Worm (Caenorhabditis elegans) whole organism, young adult: ENCODE measurements around the gene nhr-193.

Source experiments
- B0035.1 ChIP-seq: sonication (generic microtip); optimal IDR thresholded peaks from 2 replicates; lab custom pipeline; 2016; ENCODE audit warnings: missing genetic modification characterization, mild to moderate bottlenecking, missing compliant biosample characterization, missing genotype, missing genetic modification reagents
- B0261.1 ChIP-seq: sonication (generic microtip); optimal IDR thresholded peaks from 2 replicates; lab custom pipeline; 2016; ENCODE audit warnings: mild to moderate bottlenecking, missing genetic modification characterization, moderate library complexity, missing compliant biosample characterization
- B0336.3 ChIP-seq: fragments of 200-800 bp; sonication (Bioruptor generic); IDR thresholded peaks from 2 replicates; pipeline ENCODE4 v1.3.6; 2022; ENCODE audit warnings: missing genetic modification characterization, missing compliant biosample characterization
- C17E4.6 ChIP-seq: fragments of 200-800 bp; sonication (Bioruptor generic); IDR thresholded peaks from 2 replicates; pipeline ENCODE4 v1.3.6; 2022; ENCODE audit warnings: missing genetic modification reagents, missing genetic modification characterization, missing compliant biosample characterization
- F10E7.11 ChIP-seq: sonication (generic microtip); optimal IDR thresholded peaks from 2 replicates; lab custom pipeline; 2017; ENCODE audit warnings: mild to moderate bottlenecking, missing genetic modification characterization, moderate library complexity, missing compliant biosample characterization
- F23B12.7 ChIP-seq: sonication (generic microtip); optimal IDR thresholded peaks from 2 replicates; lab custom pipeline; 2017; ENCODE audit warnings: missing genetic modification characterization, mild to moderate bottlenecking, missing compliant biosample characterization, antibody characterized with exemption, moderate library complexity; ENCODE audit not compliant: insufficient read depth
- F33H1.4 ChIP-seq: fragments of 200-800 bp; sonication (Bioruptor generic); IDR thresholded peaks from 2 replicates; pipeline ENCODE4 v1.3.6; 2022; ENCODE audit warnings: missing genetic modification reagents, missing genetic modification characterization, missing compliant biosample characterization
- F37B4.10 ChIP-seq: fragments of 200-800 bp; sonication (Bioruptor generic); IDR thresholded peaks from 2 replicates; pipeline ENCODE4 v1.3.6; 2022; ENCODE audit warnings: missing genetic modification characterization, missing compliant biosample characterization
- F52B5.7 ChIP-seq: sonication (generic microtip); optimal IDR thresholded peaks from 2 replicates; lab custom pipeline; 2016; ENCODE audit warnings: mild to moderate bottlenecking, missing genetic modification characterization, missing compliant biosample characterization
- K12H6.12 ChIP-seq: fragments of 200-800 bp; sonication (Bioruptor generic); optimal IDR thresholded peaks from 2 replicates; lab custom pipeline; 2018; ENCODE audit warnings: mild to moderate bottlenecking, missing genetic modification characterization, missing compliant biosample characterization
- Y67H2A.10 ChIP-seq: fragments of 200-800 bp; sonication (Bioruptor generic); conservative IDR thresholded peaks from 2 replicates; pipeline ENCODE4 v1.3.6; 2022; ENCODE audit warnings: missing genetic modification reagents, missing genetic modification characterization, missing compliant biosample characterization
- Y79H2A.3 ChIP-seq: fragments of 200-800 bp; sonication (Bioruptor generic); conservative IDR thresholded peaks from 2 replicates; pipeline ENCODE4 v1.3.6; 2022; ENCODE audit warnings: missing genetic modification reagents, missing genetic modification characterization, missing compliant biosample characterization
- aptf-3 ChIP-seq: fragments of 200-800 bp; sonication (Bioruptor generic); IDR thresholded peaks from 2 replicates; pipeline ENCODE4 v1.3.6; 2022; ENCODE audit warnings: missing genetic modification characterization, missing compliant biosample characterization
- atf-7 ChIP-seq: sonication (generic microtip); optimal IDR thresholded peaks from 2 replicates; lab custom pipeline; 2017; ENCODE audit warnings: mild to moderate bottlenecking, missing genetic modification characterization, missing compliant biosample characterization
- athp-1 ChIP-seq: sonication (generic microtip); optimal IDR thresholded peaks from 2 replicates; lab custom pipeline; 2017; ENCODE audit warnings: mild to moderate bottlenecking, missing genetic modification characterization, missing compliant biosample characterization
- attf-6 ChIP-seq: fragments of 200-800 bp; sonication (Bioruptor generic); IDR thresholded peaks from 2 replicates; pipeline ENCODE4 v1.3.6; 2022; ENCODE audit warnings: missing genetic modification reagents, missing genetic modification characterization, missing compliant biosample characterization
- bed-2 ChIP-seq: fragments of 200-800 bp; sonication (Bioruptor generic); IDR thresholded peaks from 2 replicates; pipeline ENCODE4 v1.3.6; 2022; ENCODE audit warnings: missing genetic modification reagents, missing genetic modification characterization, missing compliant biosample characterization
- ccch-3 ChIP-seq: fragments of 200-800 bp; sonication (Bioruptor generic); optimal IDR thresholded peaks from 2 replicates; lab custom pipeline; 2018; ENCODE audit warnings: mild to moderate bottlenecking, missing genetic modification characterization, missing compliant biosample characterization
- cebp-1 ChIP-seq, 2 experiments: fragments of 200-800 bp in 1 of 2; sonication (Bioruptor generic) in 1 of 2; sonication (generic microtip) in 1 of 2; IDR thresholded peaks in 1 of 2; optimal IDR thresholded peaks in 1 of 2; 2 replicates each; pipeline versions ENCODE4 v1.3.6 to Lab custom; 2017 to 2022; ENCODE audit warnings: missing compliant biosample characterization in 2 of 2, missing genetic modification characterization in 2 of 2, mild to moderate bottlenecking in 1 of 2, missing genetic modification reagents in 1 of 2, moderate library complexity in 1 of 2
- cebp-2 ChIP-seq: fragments of 200-800 bp; sonication (Bioruptor generic); IDR thresholded peaks from 2 replicates; pipeline ENCODE4 v1.3.6; 2022; ENCODE audit warnings: missing genetic modification characterization, missing compliant biosample characterization
- ceh-27 ChIP-seq: fragments of 200-800 bp; sonication (Bioruptor generic); optimal IDR thresholded peaks from 2 replicates; lab custom pipeline; 2018; ENCODE audit warnings: mild to moderate bottlenecking, missing genetic modification characterization, moderate library complexity, missing compliant biosample characterization
- ceh-58 ChIP-seq: fragments of 200-800 bp; sonication (Bioruptor generic); IDR thresholded peaks from 2 replicates; pipeline ENCODE4 v1.3.6; 2022; ENCODE audit warnings: missing genetic modification characterization, missing compliant biosample characterization
- chd-7 ChIP-seq: sonication (generic microtip); optimal IDR thresholded peaks from 2 replicates; lab custom pipeline; 2016; ENCODE audit warnings: mild to moderate bottlenecking, missing genetic modification characterization, moderate library complexity, missing compliant biosample characterization
- dpl-1 ChIP-seq: fragments of 150-350 bp; optimal IDR thresholded peaks from 2 replicates; lab custom pipeline; 2014; ENCODE audit warnings: missing biosample characterization, missing genetic modification reagents, missing genetic modification characterization
- ets-4 ChIP-seq: fragments of 200-800 bp; sonication (Bioruptor generic); optimal IDR thresholded peaks from 2 replicates; lab custom pipeline; 2018; ENCODE audit warnings: mild to moderate bottlenecking, missing genetic modification characterization, missing compliant biosample characterization
- him-1 ChIP-seq: sonication (generic microtip); optimal IDR thresholded peaks from 2 replicates; lab custom pipeline; 2016; ENCODE audit warnings: missing genotype, missing genetic modification reagents, missing genetic modification characterization, missing compliant biosample characterization
- hmg-20 ChIP-seq: fragments of 200-800 bp; sonication (Bioruptor generic); IDR thresholded peaks from 2 replicates; pipeline ENCODE4 v1.3.6; 2022; ENCODE audit warnings: missing genetic modification reagents, missing genetic modification characterization, missing compliant biosample characterization
- hrde-1 ChIP-seq: sonication (generic microtip); optimal IDR thresholded peaks from 2 replicates; lab custom pipeline; 2016; ENCODE audit warnings: missing genetic modification characterization, mild to moderate bottlenecking, missing compliant biosample characterization, moderate library complexity, missing genotype, missing genetic modification reagents, borderline replicate concordance
- lag-1 ChIP-seq: fragments of 200-800 bp; sonication (Bioruptor generic); IDR thresholded peaks from 2 replicates; pipeline ENCODE4 v1.3.6; 2022; ENCODE audit warnings: missing genetic modification reagents, missing genetic modification characterization, missing compliant biosample characterization
- let-526 ChIP-seq: fragments of 200-800 bp; sonication (Bioruptor generic); IDR thresholded peaks from 2 replicates; pipeline ENCODE4 v1.3.6; 2022; ENCODE audit warnings: missing genetic modification reagents, missing genetic modification characterization, missing compliant biosample characterization
- lin-35 ChIP-seq, 3 experiments: fragments of 150-350 bp in 2 of 3; sonication (generic microtip) in 1 of 3; optimal IDR thresholded peaks; 2 replicates each; lab custom pipeline; 2014 to 2018; ENCODE audit warnings: missing biosample characterization in 3 of 3, missing genetic modification characterization in 3 of 3, missing genetic modification reagents in 3 of 3
- lir-1 ChIP-seq: fragments of 200-800 bp; sonication (Bioruptor generic); conservative IDR thresholded peaks from 2 replicates; pipeline ENCODE4 v1.3.6; 2022; ENCODE audit warnings: missing genetic modification reagents, missing genetic modification characterization, missing compliant biosample characterization
- madf-10 ChIP-seq: sonication (generic microtip); optimal IDR thresholded peaks from 2 replicates; lab custom pipeline; 2016; ENCODE audit warnings: mild to moderate bottlenecking, missing genetic modification characterization, missing compliant biosample characterization
- madf-6 ChIP-seq: fragments of 200-800 bp; sonication (Bioruptor generic); IDR thresholded peaks from 2 replicates; pipeline ENCODE4 v1.3.6; 2022; ENCODE audit warnings: missing genetic modification reagents, missing genetic modification characterization, missing compliant biosample characterization
- mes-4 ChIP-seq: sonication (generic microtip); optimal IDR thresholded peaks from 2 replicates; lab custom pipeline; 2016; ENCODE audit warnings: missing genotype, missing genetic modification characterization, missing compliant biosample characterization
- mxl-1 ChIP-seq: sonication (generic microtip); optimal IDR thresholded peaks from 2 replicates; lab custom pipeline; 2016; ENCODE audit warnings: missing genetic modification characterization, missing compliant biosample characterization
- nfya-2 ChIP-seq: fragments of 200-800 bp; sonication (Bioruptor generic); IDR thresholded peaks from 2 replicates; pipeline ENCODE4 v1.3.6; 2022; ENCODE audit warnings: missing genetic modification reagents, missing genetic modification characterization, missing compliant biosample characterization
- nfyb-1 ChIP-seq: fragments of 200-800 bp; sonication (Bioruptor generic); IDR thresholded peaks from 2 replicates; pipeline ENCODE4 v1.3.6; 2022; ENCODE audit warnings: missing genetic modification reagents, missing genetic modification characterization, missing compliant biosample characterization
- nhr-120 ChIP-seq: fragments of 200-800 bp; sonication (Bioruptor generic); IDR thresholded peaks from 2 replicates; pipeline ENCODE4 v1.3.6; 2022; ENCODE audit warnings: missing genetic modification characterization, missing compliant biosample characterization
- nhr-90 ChIP-seq: sonication (generic microtip); optimal IDR thresholded peaks from 2 replicates; lab custom pipeline; 2016; ENCODE audit warnings: missing genotype, mild to moderate bottlenecking, missing genetic modification characterization, missing compliant biosample characterization
- pha-4 ChIP-seq: fragments of 150-350 bp; sonication (generic microtip); optimal IDR thresholded peaks from 2 replicates; lab custom pipeline; 2014; ENCODE audit warnings: missing biosample characterization, missing genetic modification reagents, missing genetic modification characterization
- repo-1 ChIP-seq: sonication (generic microtip); optimal IDR thresholded peaks from 2 replicates; lab custom pipeline; 2017; ENCODE audit warnings: mild to moderate bottlenecking, missing genetic modification characterization, missing compliant biosample characterization
- rpc-1 ChIP-seq, 2 experiments: fragments of 150-350 bp in 1 of 2; sonication (generic microtip) in 1 of 2; optimal IDR thresholded peaks; 2 replicates each; lab custom pipeline; 2014 to 2018; ENCODE audit warnings: missing biosample characterization in 1 of 2, missing genetic modification characterization in 1 of 2, missing genetic modification reagents in 1 of 2, missing genotype in 1 of 2
- sptf-2 ChIP-seq: fragments of 200-800 bp; sonication (Bioruptor generic); optimal IDR thresholded peaks from 2 replicates; lab custom pipeline; 2018; ENCODE audit warnings: mild to moderate bottlenecking, missing genetic modification characterization, missing compliant biosample characterization
- unc-130 ChIP-seq: sonication (generic microtip); optimal IDR thresholded peaks from 2 replicates; lab custom pipeline; 2016; ENCODE audit warnings: missing genetic modification reagents, missing genetic modification characterization, missing compliant biosample characterization
- unc-62 ChIP-seq: fragments of 150-350 bp; optimal IDR thresholded peaks from 2 replicates; lab custom pipeline; 2014; ENCODE audit warnings: missing biosample characterization, missing genetic modification reagents, missing genetic modification characterization
- zfh-2 ChIP-seq: fragments of 200-800 bp; sonication (Bioruptor generic); conservative IDR thresholded peaks from 2 replicates; pipeline ENCODE4 v1.3.6; 2022; ENCODE audit warnings: missing genetic modification reagents, missing genetic modification characterization, missing compliant biosample characterization
- ztf-25 ChIP-seq: fragments of 200-800 bp; sonication (Bioruptor generic); IDR thresholded peaks from 2 replicates; pipeline ENCODE4 v1.3.6; 2022; ENCODE audit warnings: missing genetic modification reagents, missing genetic modification characterization, missing compliant biosample characterization

nhr-193 gene

ce11 chrV:16355941-16356340 lies 13.8 kb downstream of the nhr-193 start (continued):
- TF ChIP-seq mxl-1 (tag; lab: Kevin White, UChicago), result no peak
- no peak for TF ChIP-seq ztf-25 (GFP tag; lab: Robert Waterston, UW)
- TF ChIP-seq nfyb-1 (GFP tag; lab: Robert Waterston, UW), result peak; percentile 92
- no peak for TF ChIP-seq cebp-2 (GFP tag; lab: Robert Waterston, UW)
- TF ChIP-seq lir-1 (GFP tag; lab: Robert Waterston, UW), result peak; percentile 84
- TF ChIP-seq him-1 (tag; lab: Kevin White, UChicago), result no peak
- no peak for TF ChIP-seq Y67H2A.10 (GFP tag; lab: Robert Waterston, UW)
- peak; percentile 81 for TF ChIP-seq madf-10 (tag; lab: Kevin White, UChicago)
- TF ChIP-seq B0261.1 (tag; lab: Kevin White, UChicago), result peak; percentile 30
- TF ChIP-seq zfh-2 (GFP tag; lab: Robert Waterston, UW), result peak; percentile 99
- peak; percentile 80 for TF ChIP-seq F52B5.7 (tag; lab: Kevin White, UChicago)
- peak; percentile 86 for TF ChIP-seq K12H6.12
- TF ChIP-seq attf-6, result peak; percentile 73
- peak; percentile 28 for TF ChIP-seq B0035.1 (tag; lab: Kevin White, UChicago)
- TF ChIP-seq F37B4.10 (GFP tag; lab: Robert Waterston, UW), result no peak
- TF ChIP-seq hrde-1 (tag; lab: Kevin White, UChicago), result no peak
- TF ChIP-seq unc-130 (GFP tag; lab: Kevin White, UChicago), result no peak
- no peak for TF ChIP-seq ceh-58 (GFP tag; lab: Robert Waterston, UW)
- no peak for TF ChIP-seq unc-62 (GFP tag; lab: Kevin White, UChicago)
- TF ChIP-seq aptf-3 (GFP tag; lab: Robert Waterston, UW), result no peak
- no peak for TF ChIP-seq nfya-2 (GFP tag; lab: Robert Waterston, UW)
- TF ChIP-seq let-526, result 0 out of 2 replicates have a peak, but pooled peaks have one; percentile 37
- TF ChIP-seq dpl-1 (GFP tag; lab: Kevin White, UChicago), result no peak
- TF ChIP-seq B0336.3 (GFP tag; lab: Robert Waterston, UW), result peak; percentile 95
- TF ChIP-seq F23B12.7, result no peak
- TF ChIP-seq chd-7 (tag; lab: Kevin White, UChicago), result peak; percentile 91
- peak; percentile 41 for TF ChIP-seq sptf-2 (GFP tag; lab: Kevin White, UChicago)
- no peak for TF ChIP-seq nhr-120
- TF ChIP-seq lin-35 (GFP tag; optimal IDR thresholded peaks at IDR 0.05; lab: Kevin White, UChicago), result peak in 1 of 3 experiments; percentile 64
- no peak for TF ChIP-seq pha-4 (tag; lab: Kevin White, UChicago)
- no peak; the same call in 1 of the 2 replicates for TF ChIP-seq F33H1.4
- no peak for TF ChIP-seq ccch-3 (GFP tag; lab: Kevin White, UChicago)
- TF ChIP-seq F10E7.11 (tag; lab: Kevin White, UChicago), result no peak
- TF ChIP-seq Y79H2A.3 (GFP tag; lab: Robert Waterston, UW), result no peak
- TF ChIP-seq C17E4.6, result peak; percentile 61; the same call in 1 of the 2 replicates
- TF ChIP-seq ets-4 (GFP tag; lab: Kevin White, UChicago), result peak; percentile 72
- peak; percentile 67 for TF ChIP-seq repo-1
- TF ChIP-seq cebp-1 (GFP tag; IDR thresholded peaks at IDR 0.05; lab: Robert Waterston, UW), result no peak
- TF ChIP-seq cebp-1 (tag; optimal IDR thresholded peaks at IDR 0.05; lab: Kevin White, UChicago), result peak; percentile 89
- TF ChIP-seq mes-4 (tag; lab: Kevin White, UChicago), result no peak
- TF ChIP-seq hmg-20 (GFP tag; lab: Robert Waterston, UW), result peak; percentile 43; the same call in 1 of the 2 replicates
- no peak for TF ChIP-seq lag-1
- peak; percentile 75 for TF ChIP-seq atf-7 (tag; lab: Kevin White, UChicago)
- no peak for TF ChIP-seq rpc-1 (optimal IDR thresholded peaks at IDR 0.05; lab: Kevin White, UChicago)
- no peak for TF ChIP-seq rpc-1 (tag; optimal IDR thresholded peaks at IDR 0.05; lab: Kevin White, UChicago)
- TF ChIP-seq madf-6, result no peak; the same call in 1 of the 2 replicates
- TF ChIP-seq nhr-90 (tag; lab: Kevin White, UChicago), result peak; percentile 63
- peak; percentile 83 for TF ChIP-seq athp-1 (tag; lab: Kevin White, UChicago)
- TF ChIP-seq ceh-27 (GFP tag; lab: Kevin White, UChicago), result peak; percentile 82
- TF ChIP-seq bed-2 (GFP tag; lab: Robert Waterston, UW), result 0 out of 2 replicates have a peak, but pooled peaks have one; percentile 36
